Worm (Caenorhabditis elegans) whole organism, L4/young adult: ENCODE measurements around the gene F35E8.7.

ENCODE experiments used
- W03F9.2 ChIP-seq: fragments of 150-350 bp; optimal IDR thresholded peaks from 2 replicates; lab custom pipeline; 2014; ENCODE audit warnings: missing biosample characterization, missing genetic modification characterization
- him-1 ChIP-seq: sonication (generic microtip); optimal IDR thresholded peaks from 2 replicates; lab custom pipeline; 2016; ENCODE audit warnings: missing genotype, missing genetic modification reagents, missing genetic modification characterization, missing compliant biosample characterization

DNA sequence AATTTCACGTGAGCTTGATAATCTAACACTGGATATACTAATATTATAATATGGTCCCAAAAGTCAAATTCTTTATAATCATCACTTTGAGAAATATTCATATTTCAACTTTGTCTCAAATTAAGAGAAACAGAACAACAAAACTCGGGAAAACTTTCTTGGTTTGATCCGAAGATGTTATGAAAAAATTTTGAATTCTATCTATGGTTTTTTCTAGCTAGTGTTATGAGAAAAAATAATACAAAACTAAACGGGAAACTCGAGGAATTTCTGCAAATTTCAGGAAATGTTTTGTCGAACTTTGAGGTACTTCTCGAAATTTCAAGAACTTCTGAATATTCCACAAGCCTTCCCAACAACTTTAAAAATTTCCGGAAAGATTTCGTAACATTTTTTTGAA lies 37.1 kb downstream of the F35E8.7 start, which contains the start of gene srw-59:
- TF ChIP-seq W03F9.2 (no peak), him-1 (tag; lab: Kevin White, UChicago) (no peak)
